Fruit fly (Drosophila melanogaster) whole organism, embryonic: Measurements from ENCODE around the gene CG10793.

Experiments
- ATbp ChIP-seq: fragments of 200-800 bp; sonication (Bioruptor generic); optimal IDR thresholded peaks from 2 replicates; lab custom pipeline; 2017; ENCODE audit warnings: missing biosample characterization, mild to moderate bottlenecking, missing genetic modification characterization, missing genetic modification reagents
- Abd-B ChIP-seq: fragments of 200-800 bp; sonication (Bioruptor generic); optimal IDR thresholded peaks from 2 replicates; lab custom pipeline; 2018; ENCODE audit warnings: missing biosample characterization, mild to moderate bottlenecking, missing genetic modification characterization, moderate library complexity
- BEAF-32 ChIP-seq: fragments of 200-800 bp; sonication (Bioruptor generic); optimal IDR thresholded peaks from 3 replicates; lab custom pipeline; 2017; ENCODE audit warnings: missing biosample characterization, missing genetic modification characterization, mild to moderate bottlenecking, moderate library complexity, missing genetic modification reagents
- CG10431 ChIP-seq: fragments of 200-800 bp; sonication (Bioruptor generic); optimal IDR thresholded peaks from 3 replicates; lab custom pipeline; 2018; ENCODE audit warnings: missing biosample characterization, mild to moderate bottlenecking, missing genetic modification characterization
- CG10654 ChIP-seq: fragments of 200-800 bp; sonication (Bioruptor generic); optimal IDR thresholded peaks from 2 replicates; lab custom pipeline; 2016; ENCODE audit warnings: missing biosample characterization, missing genetic modification characterization
- CG11247 ChIP-seq: fragments of 200-800 bp; sonication (Bioruptor generic); IDR thresholded peaks from 2 replicates; pipeline ENCODE4 v1.3.6; 2022; ENCODE audit warnings: missing biosample characterization, missing genetic modification characterization
- CG11398 ChIP-seq: fragments of 200-800 bp; sonication (Bioruptor generic); optimal IDR thresholded peaks from 2 replicates; lab custom pipeline; 2016; ENCODE audit warnings: missing biosample characterization, missing genetic modification characterization
- CG12744 ChIP-seq: fragments of 200-800 bp; sonication (Bioruptor generic); optimal IDR thresholded peaks from 2 replicates; lab custom pipeline; 2016; ENCODE audit warnings: missing biosample characterization, missing genetic modification characterization
- CG13123 ChIP-seq: fragments of 200-800 bp; sonication (Bioruptor generic); optimal IDR thresholded peaks from 2 replicates; lab custom pipeline; 2016; ENCODE audit warnings: missing biosample characterization, missing genetic modification characterization
- CG13287 ChIP-seq: fragments of 200-800 bp; sonication (Bioruptor generic); IDR thresholded peaks from 2 replicates; pipeline ENCODE4 v1.3.6; 2022; ENCODE audit warnings: missing biosample characterization, missing genetic modification characterization; ENCODE audit not compliant: partially characterized antibody
- CG16779 ChIP-seq: fragments of 200-800 bp; sonication (Bioruptor generic); IDR thresholded peaks from 2 replicates; pipeline ENCODE4 v1.3.6; 2022; ENCODE audit warnings: missing biosample characterization, missing genetic modification characterization
- CG1792 ChIP-seq: fragments of 200-800 bp; sonication (Bioruptor generic); optimal IDR thresholded peaks from 2 replicates; lab custom pipeline; 2016; ENCODE audit warnings: missing biosample characterization, missing genetic modification characterization
- CG1832 ChIP-seq: fragments of 200-800 bp; sonication (Bioruptor generic); optimal IDR thresholded peaks from 2 replicates; lab custom pipeline; 2017; ENCODE audit warnings: missing biosample characterization, mild to moderate bottlenecking, missing genetic modification characterization, inconsistent platforms
- CG2129 ChIP-seq: fragments of 200-800 bp; sonication (Bioruptor generic); IDR thresholded peaks from 2 replicates; pipeline ENCODE4 v1.3.6; 2022; ENCODE audit warnings: missing biosample characterization, missing genetic modification characterization; ENCODE audit not compliant: partially characterized antibody
- CG32532 ChIP-seq: fragments of 200-800 bp; sonication (Bioruptor generic); IDR thresholded peaks from 2 replicates; pipeline ENCODE4 v1.3.6; 2022; ENCODE audit warnings: missing biosample characterization, missing genetic modification characterization
- CG4617 ChIP-seq: fragments of 200-800 bp; sonication (Bioruptor generic); optimal IDR thresholded peaks from 3 replicates; lab custom pipeline; 2016; ENCODE audit warnings: missing biosample characterization, missing genetic modification characterization, borderline replicate concordance
- CG8388 ChIP-seq: fragments of 200-800 bp; sonication (Bioruptor generic); optimal IDR thresholded peaks from 2 replicates; lab custom pipeline; 2019; ENCODE audit warnings: missing biosample characterization, mild to moderate bottlenecking, missing genetic modification characterization, moderate library complexity
- CHES-1-like ChIP-seq: fragments of 200-800 bp; sonication (Bioruptor generic); optimal IDR thresholded peaks from 2 replicates; lab custom pipeline; 2016; ENCODE audit warnings: missing biosample characterization, missing genetic modification characterization
- Dek ChIP-seq: fragments of 200-800 bp; sonication (Bioruptor generic); optimal IDR thresholded peaks from 3 replicates; lab custom pipeline; 2019; ENCODE audit warnings: missing biosample characterization, mild to moderate bottlenecking, missing genetic modification characterization, moderate library complexity
- Dip3 ChIP-seq: fragments of 200-800 bp; sonication (Bioruptor generic); optimal IDR thresholded peaks from 3 replicates; lab custom pipeline; 2016; ENCODE audit warnings: missing biosample characterization, missing genetic modification characterization
- Hr39 ChIP-seq: fragments of >200 bp; optimal IDR thresholded peaks from 2 replicates; lab custom pipeline; 2017
- Jarid2 ChIP-seq: fragments of 200-800 bp; sonication (Bioruptor generic); optimal IDR thresholded peaks from 3 replicates; lab custom pipeline; 2017; ENCODE audit warnings: mild to moderate bottlenecking, missing biosample characterization, missing genetic modification reagents, missing genetic modification characterization
- Lim3 ChIP-seq: fragments of 200-800 bp; sonication (Bioruptor generic); IDR thresholded peaks from 2 replicates; pipeline ENCODE4 v1.3.6; 2022; ENCODE audit warnings: missing biosample characterization, missing genetic modification characterization
- Nf-YC ChIP-seq: fragments of 200-800 bp; optimal IDR thresholded peaks from 3 replicates; lab custom pipeline; 2019; ENCODE audit warnings: missing biosample characterization, mild to moderate bottlenecking, missing genetic modification characterization, moderate library complexity
- Oaz ChIP-seq: fragments of 200-800 bp; sonication (Bioruptor generic); IDR thresholded peaks from 2 replicates; pipeline ENCODE4 v1.3.6; 2022; ENCODE audit warnings: missing biosample characterization, missing genetic modification characterization
- Ravus ChIP-seq: fragments of 200-800 bp; sonication (Bioruptor generic); IDR thresholded peaks from 2 replicates; pipeline ENCODE4 v1.3.6; 2022; ENCODE audit warnings: missing biosample characterization, missing genetic modification characterization
- Sry-β ChIP-seq: fragments of 200-800 bp; sonication (Bioruptor generic); optimal IDR thresholded peaks from 2 replicates; lab custom pipeline; 2018; ENCODE audit warnings: missing biosample characterization, mild to moderate bottlenecking, missing genetic modification characterization, moderate library complexity
- abd-A ChIP-seq: fragments of 200-800 bp; sonication (Bioruptor generic); optimal IDR thresholded peaks from 3 replicates; lab custom pipeline; 2019; ENCODE audit warnings: missing biosample characterization, mild to moderate bottlenecking, missing genetic modification characterization, moderate library complexity
- ac ChIP-seq: fragments of 200-800 bp; sonication (Bioruptor generic); optimal IDR thresholded peaks from 3 replicates; lab custom pipeline; 2017; ENCODE audit warnings: missing biosample characterization, mild to moderate bottlenecking, missing genetic modification characterization
- bsh ChIP-seq, 2 experiments: fragments of 200-800 bp; sonication (Bioruptor generic); optimal IDR thresholded peaks; 2 replicates each; lab custom pipeline; 2017 to 2018; ENCODE audit warnings: mild to moderate bottlenecking in 2 of 2, missing biosample characterization in 2 of 2, missing genetic modification characterization in 2 of 2, moderate library complexity in 1 of 2
- chif ChIP-seq, 2 experiments: fragments of 200-800 bp; sonication (Bioruptor generic); optimal IDR thresholded peaks; 3 replicates each; lab custom pipeline; 2016; ENCODE audit warnings: missing biosample characterization in 2 of 2, missing genetic modification characterization in 2 of 2
- dan ChIP-seq: fragments of 200-800 bp; sonication (Bioruptor generic); IDR thresholded peaks from 2 replicates; pipeline ENCODE4 v1.3.6; 2022; ENCODE audit warnings: missing biosample characterization, missing genetic modification characterization
- gcm2 ChIP-seq: fragments of 200-800 bp; sonication (Bioruptor generic); optimal IDR thresholded peaks from 2 replicates; lab custom pipeline; 2016; ENCODE audit warnings: missing biosample characterization, missing genetic modification characterization
- gsb-n ChIP-seq: fragments of 200-800 bp; sonication (Bioruptor generic); optimal IDR thresholded peaks from 3 replicates; lab custom pipeline; 2018; ENCODE audit warnings: missing biosample characterization, mild to moderate bottlenecking, missing genetic modification characterization
- gt ChIP-seq: fragments of 200-800 bp; sonication (Bioruptor generic); IDR thresholded peaks from 2 replicates; pipeline ENCODE4 v1.3.6; 2022; ENCODE audit warnings: missing biosample characterization, missing genetic modification characterization
- hbn ChIP-seq: fragments of 200-800 bp; sonication (Bioruptor generic); IDR thresholded peaks from 2 replicates; pipeline ENCODE4 v1.3.6; 2022; ENCODE audit warnings: missing biosample characterization, missing genetic modification characterization; ENCODE audit not compliant: partially characterized antibody
- ind ChIP-seq: fragments of 200-800 bp; sonication (Bioruptor generic); optimal IDR thresholded peaks from 3 replicates; lab custom pipeline; 2016; ENCODE audit warnings: missing biosample characterization, missing genetic modification characterization
- jumu ChIP-seq: fragments of 200-800 bp; sonication (Bioruptor generic); optimal IDR thresholded peaks from 3 replicates; lab custom pipeline; 2016; ENCODE audit warnings: missing biosample characterization, missing genetic modification characterization
- kay ChIP-seq: fragments of 200-800 bp; sonication (Bioruptor generic); optimal IDR thresholded peaks from 2 replicates; lab custom pipeline; 2016; ENCODE audit warnings: missing biosample characterization, missing genetic modification characterization
- ken ChIP-seq: fragments of 200-800 bp; sonication (Bioruptor generic); IDR thresholded peaks from 3 replicates; pipeline ENCODE4 v1.3.6; 2022; ENCODE audit warnings: missing biosample characterization, missing genetic modification characterization
- lmd ChIP-seq: fragments of 200-800 bp; sonication (Bioruptor generic); IDR thresholded peaks from 2 replicates; pipeline ENCODE4 v1.3.6; 2022; ENCODE audit warnings: missing biosample characterization, missing genetic modification characterization
- maf-S ChIP-seq: fragments of 200-800 bp; sonication (Bioruptor generic); optimal IDR thresholded peaks from 2 replicates; lab custom pipeline; 2016; ENCODE audit warnings: missing biosample characterization, missing genetic modification characterization
- mam ChIP-seq: fragments of 200-800 bp; sonication (Bioruptor generic); optimal IDR thresholded peaks from 3 replicates; lab custom pipeline; 2016; ENCODE audit warnings: missing biosample characterization, missing genetic modification characterization
- nom ChIP-seq: fragments of 200-800 bp; sonication (Bioruptor generic); optimal IDR thresholded peaks from 2 replicates; lab custom pipeline; 2017; ENCODE audit warnings: missing biosample characterization, missing genetic modification characterization, mild to moderate bottlenecking, moderate library complexity, missing genetic modification reagents
- oc ChIP-seq: fragments of 200-800 bp; sonication (Bioruptor generic); optimal IDR thresholded peaks from 2 replicates; lab custom pipeline; 2018; ENCODE audit warnings: missing biosample characterization, mild to moderate bottlenecking, missing genetic modification characterization, moderate library complexity
- pros ChIP-seq: fragments of 200-800 bp; sonication (Bioruptor generic); optimal IDR thresholded peaks from 3 replicates; lab custom pipeline; 2019; ENCODE audit warnings: missing biosample characterization, mild to moderate bottlenecking, missing genetic modification characterization, moderate library complexity
- ranshi ChIP-seq: fragments of 200-800 bp; sonication (Bioruptor generic); IDR thresholded peaks from 2 replicates; pipeline ENCODE4 v1.3.6; 2022; ENCODE audit warnings: missing biosample characterization, missing genetic modification characterization
- row ChIP-seq: fragments of 200-800 bp; sonication (Bioruptor generic); IDR thresholded peaks from 3 replicates; pipeline ENCODE4 v1.3.6; 2022; ENCODE audit warnings: missing biosample characterization, missing genetic modification characterization
- slp2 ChIP-seq: fragments of 200-800 bp; sonication (Bioruptor generic); optimal IDR thresholded peaks from 2 replicates; lab custom pipeline; 2016; ENCODE audit warnings: missing biosample characterization, missing genetic modification characterization
- unpg ChIP-seq: fragments of 200-800 bp; sonication (Bioruptor generic); optimal IDR thresholded peaks from 3 replicates; lab custom pipeline; 2018; ENCODE audit warnings: missing biosample characterization, mild to moderate bottlenecking, missing genetic modification characterization, moderate library complexity

CG10793 gene

dm6 chrX:3294816-3295466 is 21.3 kb downstream of the CG10793 start (continued):
- TF ChIP-seq nom (GFP tag; lab: Kevin White, UChicago) (peak; percentile 61), Jarid2 (peak; percentile 87), CG32532 (peak; percentile 98), Hr39 (lab: Kevin White, UChicago) (no peak), Dek (peak; percentile 96), CG12744 (GFP tag; lab: Kevin White, UChicago) (peak; percentile 95), ATbp (GFP tag; lab: Kevin White, UChicago) (peak; percentile 97), unpg (peak; percentile 97), ken (GFP tag; lab: Robert Waterston, UW) (peak; percentile 96), abd-A (peak; percentile 61), CG11247 (GFP tag; lab: Robert Waterston, UW) (peak; percentile 97), CG2129 (no peak), row (GFP tag; lab: Robert Waterston, UW) (peak; percentile 98), CG13287 (GFP tag; lab: Robert Waterston, UW) (0 out of 2 replicates have a peak, but pooled peaks have one; percentile 23), CG1832 (GFP tag; lab: Kevin White, UChicago) (peak; percentile 61), gcm2 (GFP tag; lab: Kevin White, UChicago) (peak; percentile 94), ranshi (GFP tag; lab: Robert Waterston, UW) (peak; percentile 98), ind (GFP tag; lab: Kevin White, UChicago) (peak; percentile 98), Abd-B (GFP tag; lab: Kevin White, UChicago) (peak; percentile 95), CG11398 (GFP tag; lab: Kevin White, UChicago) (peak; percentile 97), Nf-YC (peak; percentile 78), bsh (GFP tag; optimal IDR thresholded peaks at IDR 0.05; lab: Kevin White, UChicago) (peak; percentile 95 to 97), CG13123 (GFP tag; lab: Kevin White, UChicago) (peak; percentile 95), Oaz (peak; percentile 94), BEAF-32 (GFP tag; lab: Kevin White, UChicago) (peak; percentile 7), gt (GFP tag; lab: Robert Waterston, UW) (peak; percentile 91), Ravus (GFP tag; lab: Robert Waterston, UW) (peak; percentile 94), pros (GFP tag; lab: Kevin White, UChicago) (no peak), Lim3 (GFP tag; lab: Robert Waterston, UW) (peak; percentile 88), kay (GFP tag; lab: Kevin White, UChicago) (peak; percentile 94), maf-S (GFP tag; lab: Kevin White, UChicago) (peak; percentile 98), Sry-β (GFP tag; lab: Kevin White, UChicago) (peak; percentile 47), CG1792 (GFP tag; lab: Kevin White, UChicago) (peak; percentile 98), dan (GFP tag; lab: Robert Waterston, UW) (peak; percentile 86), gsb-n (tag; lab: Kevin White, UChicago) (peak; percentile 91), CHES-1-like (peak; percentile 98), slp2 (GFP tag; lab: Kevin White, UChicago) (peak; percentile 98), Dip3 (peak; percentile 98), CG16779 (GFP tag; lab: Robert Waterston, UW) (peak; percentile 91), chif (GFP tag; optimal IDR thresholded peaks at IDR 0.05; lab: Kevin White, UChicago) (peak; percentile 98), hbn (GFP tag; lab: Robert Waterston, UW) (no peak), lmd (GFP tag; lab: Robert Waterston, UW) (peak; percentile 98), CG4617 (GFP tag; lab: Kevin White, UChicago) (peak; percentile 92), CG10431 (GFP tag; lab: Kevin White, UChicago) (peak; percentile 51), oc (tag; lab: Kevin White, UChicago) (peak; percentile 96), jumu (GFP tag; lab: Kevin White, UChicago) (peak; percentile 98), CG10654 (GFP tag; lab: Kevin White, UChicago) (peak; percentile 97), CG8388 (peak; percentile 94), ac (GFP tag; lab: Kevin White, UChicago) (peak; percentile 79), mam (GFP tag; lab: Kevin White, UChicago) (peak; percentile 99)
